Fruit fly (Drosophila melanogaster) whole organism, embryonic: Measurements from ENCODE around the gene Tollo.

Experiments used
- Ada2b ChIP-seq: fragments of 200-800 bp; sonication (Bioruptor generic); IDR thresholded peaks from 2 replicates; pipeline ENCODE4 v1.3.6; 2022; ENCODE audit warnings: missing biosample characterization, missing genetic modification characterization
- Adf1 ChIP-seq: fragments of 200-800 bp; sonication (Bioruptor generic); IDR thresholded peaks from 2 replicates; pipeline ENCODE4 v1.3.6; 2022; ENCODE audit warnings: missing biosample characterization, missing genetic modification characterization
- CG10267 ChIP-seq: fragments of 200-800 bp; sonication (Bioruptor generic); optimal IDR thresholded peaks from 2 replicates; lab custom pipeline; 2018; ENCODE audit warnings: missing biosample characterization, mild to moderate bottlenecking, missing genetic modification characterization, moderate library complexity
- CG11504 ChIP-seq: fragments of 200-800 bp; sonication (Bioruptor generic); optimal IDR thresholded peaks from 3 replicates; lab custom pipeline; 2019; ENCODE audit warnings: missing biosample characterization, mild to moderate bottlenecking, missing genetic modification characterization, moderate library complexity
- CG12155 ChIP-seq: fragments of 200-800 bp; sonication (Bioruptor generic); optimal IDR thresholded peaks from 3 replicates; lab custom pipeline; 2016; ENCODE audit warnings: missing biosample characterization, missing genetic modification characterization
- CG12659 ChIP-seq: fragments of 200-800 bp; sonication (Bioruptor generic); optimal IDR thresholded peaks from 3 replicates; lab custom pipeline; 2017; ENCODE audit warnings: mild to moderate bottlenecking, missing biosample characterization, missing genetic modification reagents, missing genetic modification characterization
- CG13894 ChIP-seq: fragments of 200-800 bp; sonication (Bioruptor generic); optimal IDR thresholded peaks from 3 replicates; lab custom pipeline; 2018; ENCODE audit warnings: missing biosample characterization, mild to moderate bottlenecking, missing genetic modification characterization, moderate library complexity
- CG14050 ChIP-seq: fragments of 200-800 bp; sonication (Bioruptor generic); IDR thresholded peaks from 3 replicates; pipeline ENCODE4 v1.3.6; 2022; ENCODE audit warnings: missing biosample characterization, missing genetic modification characterization
- CG14965 ChIP-seq: fragments of 200-800 bp; sonication (Bioruptor generic); optimal IDR thresholded peaks from 2 replicates; lab custom pipeline; 2016; ENCODE audit warnings: missing biosample characterization, missing genetic modification characterization, borderline replicate concordance
- CG18476 ChIP-seq: fragments of 200-800 bp; sonication (Bioruptor generic); optimal IDR thresholded peaks from 2 replicates; lab custom pipeline; 2016; ENCODE audit warnings: missing biosample characterization, mild to moderate bottlenecking, missing genetic modification characterization
- CG18599 ChIP-seq: fragments of 200-800 bp; sonication (Bioruptor generic); optimal IDR thresholded peaks from 3 replicates; lab custom pipeline; 2017; ENCODE audit warnings: missing biosample characterization, missing genetic modification characterization, mild to moderate bottlenecking, moderate library complexity, missing genetic modification reagents
- CG2199 ChIP-seq: fragments of 200-800 bp; sonication (Bioruptor generic); IDR thresholded peaks from 3 replicates; pipeline ENCODE4 v1.3.6; 2022; ENCODE audit warnings: missing biosample characterization, missing genetic modification characterization
- CG2202 ChIP-seq: fragments of 200-800 bp; sonication (Bioruptor generic); optimal IDR thresholded peaks from 2 replicates; lab custom pipeline; 2018; ENCODE audit warnings: missing biosample characterization, mild to moderate bottlenecking, missing genetic modification characterization
- CG34376 ChIP-seq: fragments of 200-800 bp; sonication (Bioruptor generic); optimal IDR thresholded peaks from 2 replicates; lab custom pipeline; 2018; ENCODE audit warnings: missing biosample characterization, mild to moderate bottlenecking, missing genetic modification characterization
- CG3726 ChIP-seq: fragments of 200-800 bp; sonication (Bioruptor generic); IDR thresholded peaks from 3 replicates; pipeline ENCODE4, ENCODE4 v1.3.6; 2022; ENCODE audit warnings: missing biosample characterization, missing genetic modification characterization
- CG43689 ChIP-seq: fragments of 200-800 bp; sonication (Bioruptor generic); IDR thresholded peaks from 2 replicates; pipeline ENCODE4 v1.3.6; 2022; ENCODE audit warnings: missing biosample characterization, missing genetic modification characterization
- CG6272 ChIP-seq: fragments of 200-800 bp; sonication (Bioruptor generic); IDR thresholded peaks from 2 replicates; pipeline ENCODE4 v1.3.6; 2022; ENCODE audit warnings: missing biosample characterization, missing genetic modification characterization
- CG8359 ChIP-seq: fragments of 200-800 bp; sonication (Bioruptor generic); optimal IDR thresholded peaks from 2 replicates; lab custom pipeline; 2017; ENCODE audit warnings: missing biosample characterization, mild to moderate bottlenecking, missing genetic modification characterization, borderline replicate concordance
- CG9215 ChIP-seq: fragments of 200-800 bp; sonication (Bioruptor generic); IDR thresholded peaks from 2 replicates; pipeline ENCODE4 v1.3.6; 2022; ENCODE audit warnings: missing biosample characterization, missing genetic modification characterization
- CG9727 ChIP-seq: fragments of 200-800 bp; sonication (Bioruptor generic); optimal IDR thresholded peaks from 3 replicates; lab custom pipeline; 2017; ENCODE audit warnings: missing biosample characterization, mild to moderate bottlenecking, missing genetic modification characterization
- CG9876 ChIP-seq: fragments of 200-800 bp; sonication (Bioruptor generic); optimal IDR thresholded peaks from 2 replicates; lab custom pipeline; 2016; ENCODE audit warnings: missing biosample characterization, missing genetic modification characterization
- Dfd ChIP-seq, 2 experiments: fragments of >200 bp; optimal IDR thresholded peaks; 2 replicates each; lab custom pipeline; 2017; ENCODE audit warnings: missing biosample characterization in 2 of 2, missing genetic modification characterization in 2 of 2
- GATAe ChIP-seq: fragments of 200-800 bp; sonication (Bioruptor generic); conservative IDR thresholded peaks from 2 replicates; pipeline ENCODE4 v1.3.6; 2022; ENCODE audit warnings: missing biosample characterization, missing genetic modification characterization
- Gsc ChIP-seq: fragments of 200-800 bp; sonication (Bioruptor generic); IDR thresholded peaks from 2 replicates; pipeline ENCODE4 v1.3.6; 2022; ENCODE audit warnings: missing biosample characterization, missing genetic modification characterization
- H2.0 ChIP-seq: fragments of 200-800 bp; sonication (Bioruptor generic); IDR thresholded peaks from 2 replicates; pipeline ENCODE4 v1.3.6; 2022; ENCODE audit warnings: missing biosample characterization, missing genetic modification characterization
- Med ChIP-seq: fragments of 200-800 bp; sonication (Bioruptor generic); peaks from one replicate; lab custom pipeline; 2016; ENCODE audit warnings: missing biosample characterization, missing genetic modification characterization, mild to moderate bottlenecking, inconsistent platforms, moderate library complexity
- Six4 ChIP-seq: fragments of 200-800 bp; sonication (Bioruptor generic); optimal IDR thresholded peaks from 2 replicates; lab custom pipeline; 2016; ENCODE audit warnings: missing biosample characterization, missing genetic modification characterization
- ab ChIP-seq: fragments of 200-800 bp; sonication (Bioruptor generic); optimal IDR thresholded peaks from 2 replicates; lab custom pipeline; 2016; ENCODE audit warnings: missing biosample characterization, missing genetic modification characterization
- bowl ChIP-seq: fragments of 200-800 bp; sonication (Bioruptor generic); IDR thresholded peaks from 2 replicates; pipeline ENCODE4 v1.3.6; 2022; ENCODE audit warnings: missing biosample characterization, missing genetic modification characterization
- chif ChIP-seq, 2 experiments: fragments of 200-800 bp; sonication (Bioruptor generic); optimal IDR thresholded peaks; 3 replicates each; lab custom pipeline; 2016; ENCODE audit warnings: missing biosample characterization in 2 of 2, missing genetic modification characterization in 2 of 2
- ci ChIP-seq: fragments of 200-800 bp; sonication (Bioruptor generic); IDR thresholded peaks from 3 replicates; pipeline ENCODE4 v1.3.6; 2022; ENCODE audit warnings: missing biosample characterization, missing genetic modification characterization
- crc ChIP-seq: fragments of 200-800 bp; sonication (Bioruptor generic); optimal IDR thresholded peaks from 2 replicates; lab custom pipeline; 2016; ENCODE audit warnings: missing biosample characterization, missing genetic modification characterization
- croc ChIP-seq: fragments of 200-800 bp; sonication (Bioruptor generic); conservative IDR thresholded peaks from 3 replicates; pipeline ENCODE4 v1.3.6; 2022; ENCODE audit warnings: missing biosample characterization, missing genetic modification characterization
- dm ChIP-seq: fragments of 200-800 bp; sonication (Bioruptor generic); optimal IDR thresholded peaks from 3 replicates; lab custom pipeline; 2016; ENCODE audit warnings: missing biosample characterization, missing genetic modification characterization
- emc ChIP-seq: fragments of 200-800 bp; sonication (Bioruptor generic); optimal IDR thresholded peaks from 2 replicates; lab custom pipeline; 2016; ENCODE audit warnings: missing biosample characterization, missing genetic modification characterization
- fd102C ChIP-seq: fragments of 200-800 bp; sonication (Bioruptor generic); optimal IDR thresholded peaks from 2 replicates; lab custom pipeline; 2018; ENCODE audit warnings: missing biosample characterization, mild to moderate bottlenecking, missing genetic modification characterization, moderate library complexity
- fd64A ChIP-seq: fragments of 200-800 bp; sonication (Bioruptor generic); optimal IDR thresholded peaks from 3 replicates; lab custom pipeline; 2018; ENCODE audit warnings: missing biosample characterization, mild to moderate bottlenecking, missing genetic modification characterization
- gem ChIP-seq: fragments of 200-800 bp; sonication (Bioruptor generic); optimal IDR thresholded peaks from 2 replicates; lab custom pipeline; 2019; ENCODE audit warnings: missing biosample characterization, mild to moderate bottlenecking, missing genetic modification characterization, moderate library complexity
- grn ChIP-seq: fragments of 200-800 bp; sonication (Bioruptor generic); optimal IDR thresholded peaks from 3 replicates; lab custom pipeline; 2017; ENCODE audit warnings: missing biosample characterization, missing genetic modification characterization
- ham ChIP-seq: fragments of 200-800 bp; sonication (Bioruptor generic); IDR thresholded peaks from 2 replicates; pipeline ENCODE4 v1.3.6; 2022; ENCODE audit warnings: missing biosample characterization, missing genetic modification characterization
- inv ChIP-seq: fragments of 200-800 bp; sonication (Bioruptor generic); IDR thresholded peaks from 2 replicates; pipeline ENCODE4 v1.3.6; 2022; ENCODE audit warnings: missing biosample characterization, missing genetic modification characterization; ENCODE audit not compliant: partially characterized antibody
- kay ChIP-seq: fragments of 200-800 bp; sonication (Bioruptor generic); optimal IDR thresholded peaks from 2 replicates; lab custom pipeline; 2016; ENCODE audit warnings: missing biosample characterization, missing genetic modification characterization
- lmd ChIP-seq: fragments of 200-800 bp; sonication (Bioruptor generic); IDR thresholded peaks from 2 replicates; pipeline ENCODE4 v1.3.6; 2022; ENCODE audit warnings: missing biosample characterization, missing genetic modification characterization
- odd ChIP-seq: fragments of 200-800 bp; sonication (Bioruptor generic); optimal IDR thresholded peaks from 2 replicates; lab custom pipeline; 2017; ENCODE audit warnings: missing biosample characterization, mild to moderate bottlenecking, missing genetic modification characterization
- pita ChIP-seq: fragments of 200-800 bp; sonication (Bioruptor generic); optimal IDR thresholded peaks from 2 replicates; lab custom pipeline; 2017; ENCODE audit warnings: missing biosample characterization, mild to moderate bottlenecking, missing genetic modification characterization
- sima ChIP-seq: fragments of 200-800 bp; sonication (Bioruptor generic); optimal IDR thresholded peaks from 2 replicates; lab custom pipeline; 2016; ENCODE audit warnings: missing biosample characterization, missing genetic modification characterization
- slbo ChIP-seq: fragments of 200-800 bp; sonication (Bioruptor generic); IDR thresholded peaks from 2 replicates; pipeline ENCODE4 v1.3.6; 2022; ENCODE audit warnings: missing biosample characterization, missing genetic modification characterization
- usp ChIP-seq: fragments of >200 bp; optimal IDR thresholded peaks from 2 replicates; lab custom pipeline; 2017; ENCODE audit warnings: missing biosample characterization, missing genetic modification characterization
- wor ChIP-seq: fragments of 200-800 bp; sonication (Bioruptor generic); IDR thresholded peaks from 2 replicates; pipeline ENCODE4 v1.3.6; 2022; ENCODE audit warnings: missing biosample characterization, missing genetic modification characterization
- zen2 ChIP-seq: fragments of 200-800 bp; sonication (Bioruptor generic); IDR thresholded peaks from 3 replicates; pipeline ENCODE4 v1.3.6; 2022; ENCODE audit warnings: missing biosample characterization, missing genetic modification characterization; ENCODE audit not compliant: partially characterized antibody

Gene Tollo

dm6 chr3L:15199216-15200090 is 36.0 kb upstream of the Tollo start (continued):
- TF ChIP-seq H2.0 (GFP tag; lab: Robert Waterston, UW) (no peak), CG3726 (GFP tag; lab: Robert Waterston, UW) (no peak), CG11504 (tag; lab: Kevin White, UChicago) (peak; percentile 37), sima (GFP tag; lab: Kevin White, UChicago) (no peak), slbo (GFP tag; lab: Robert Waterston, UW) (no peak), CG18599 (GFP tag; lab: Kevin White, UChicago) (no peak), Gsc (GFP tag; lab: Robert Waterston, UW) (no peak), fd102C (GFP tag; lab: Kevin White, UChicago) (no peak), grn (peak; percentile 71), CG9215 (GFP tag; lab: Robert Waterston, UW) (no peak), CG9727 (GFP tag; lab: Kevin White, UChicago) (peak; percentile 59), inv (no peak), ham (GFP tag; lab: Robert Waterston, UW) (no peak), gem (tag; lab: Kevin White, UChicago) (peak; percentile 64), CG13894 (no peak), CG10267 (peak; percentile 49), zen2 (GFP tag; lab: Robert Waterston, UW) (no peak), chif (GFP tag; optimal IDR thresholded peaks at IDR 0.05; lab: Kevin White, UChicago) (peak in 1 of 2 experiments; percentile 39), CG9876 (GFP tag; lab: Kevin White, UChicago) (no peak), CG2199 (GFP tag; lab: Robert Waterston, UW) (no peak), wor (GFP tag; lab: Robert Waterston, UW) (no peak), emc (no peak), fd64A (GFP tag; lab: Kevin White, UChicago) (no peak), GATAe (GFP tag; lab: Robert Waterston, UW) (no peak), bowl (GFP tag; lab: Robert Waterston, UW) (no peak), CG6272 (GFP tag; lab: Robert Waterston, UW) (no peak), kay (GFP tag; lab: Kevin White, UChicago) (no peak), CG2202 (tag; lab: Kevin White, UChicago) (peak; percentile 29), ab (no peak), CG14965 (GFP tag; lab: Kevin White, UChicago) (no peak), CG12659 (GFP tag; lab: Kevin White, UChicago) (no peak), Six4 (GFP tag; lab: Kevin White, UChicago) (no peak), ci (GFP tag; lab: Robert Waterston, UW) (no peak), Med (GFP tag; lab: Kevin White, UChicago) (no peak), crc (GFP tag; lab: Kevin White, UChicago) (no peak), Adf1 (GFP tag; lab: Robert Waterston, UW) (no peak), usp (GFP tag; lab: Kevin White, UChicago) (no peak), Ada2b (GFP tag; lab: Robert Waterston, UW) (no peak), odd (GFP tag; lab: Kevin White, UChicago) (no peak), CG43689 (GFP tag; lab: Robert Waterston, UW) (no peak), dm (GFP tag; lab: Kevin White, UChicago) (no peak), CG14050 (GFP tag; lab: Robert Waterston, UW) (no peak), CG12155 (GFP tag; lab: Kevin White, UChicago) (no peak), CG18476 (GFP tag; lab: Kevin White, UChicago) (no peak), CG8359 (peak; percentile 5), croc (no peak; the same call in 2 of the 3 replicates), lmd (peak; percentile 17; the same call in 1 of the 2 replicates), pita (GFP tag; lab: Kevin White, UChicago) (no peak), Dfd (GFP tag; optimal IDR thresholded peaks at IDR 0.05; lab: Kevin White, UChicago) (no peak), CG34376 (GFP tag; lab: Kevin White, UChicago) (no peak)
